Worm (Caenorhabditis elegans) whole organism, late embryonic: ENCODE results near the gene kdin-1.

Source experiments
- ceh-24 ChIP-seq: sonication (generic microtip); optimal IDR thresholded peaks from 2 replicates; lab custom pipeline; 2016; ENCODE audit warnings: mild to moderate bottlenecking, missing genetic modification characterization, missing compliant biosample characterization
- che-1 ChIP-seq: sonication (generic microtip); optimal IDR thresholded peaks from 2 replicates; lab custom pipeline; 2016; ENCODE audit warnings: mild to moderate bottlenecking, missing genetic modification characterization, missing compliant biosample characterization
- nfya-1 ChIP-seq: sonication (generic microtip); optimal IDR thresholded peaks from 2 replicates; lab custom pipeline; 2017; ENCODE audit warnings: missing genetic modification characterization, mild to moderate bottlenecking, missing compliant biosample characterization, antibody characterized with exemption, moderate library complexity
- pha-4 ChIP-seq: fragments of 150-350 bp; optimal IDR thresholded peaks from 2 replicates; lab custom pipeline; 2018; ENCODE audit warnings: missing biosample characterization, missing genetic modification reagents, missing genetic modification characterization
- rnt-1 ChIP-seq: sonication (generic microtip); optimal IDR thresholded peaks from 2 replicates; lab custom pipeline; 2016; ENCODE audit warnings: missing genetic modification characterization, missing compliant biosample characterization

DNA sequence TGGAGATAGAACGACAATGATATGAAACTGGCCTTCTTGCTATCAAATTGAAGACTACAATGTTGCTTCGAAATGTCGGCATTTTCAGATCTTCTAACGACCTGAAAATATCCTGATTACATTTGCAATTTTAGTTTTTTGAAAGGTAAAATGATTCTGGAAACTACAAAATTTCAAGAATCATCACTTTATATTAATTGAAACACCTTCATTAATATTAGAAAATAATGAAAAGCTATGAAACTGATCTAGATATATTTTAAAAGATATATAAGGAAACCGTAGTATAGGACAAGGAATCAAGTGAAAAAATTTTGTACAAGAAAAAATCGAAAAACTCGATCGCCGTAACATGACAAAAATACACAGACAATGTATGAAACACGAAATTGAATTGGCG, 26.5 kb upstream of the kdin-1 start, which contains the start of gene ndx-9:
- no peak for TF ChIP-seq che-1
- TF ChIP-seq pha-4 (tag; lab: Kevin White, UChicago) = no peak
- no peak for TF ChIP-seq rnt-1
- TF ChIP-seq ceh-24 = no peak
- no peak for TF ChIP-seq nfya-1 (tag; lab: Kevin White, UChicago)
